Fruit fly (Drosophila melanogaster) Kc167 (cell line): ENCODE results near the gene Cpsf6.

ENCODE experiments used
- Myc ChIP-seq: fragments of >200 bp; optimal IDR thresholded peaks from 2 replicates; lab custom pipeline; 2017; ENCODE audit warnings: missing external identifiers
- psq ChIP-seq: fragments of >200 bp; optimal IDR thresholded peaks from 2 replicates; lab custom pipeline; 2017; ENCODE audit warnings: missing external identifiers

- TF ChIP-seq psq (lab: Kevin White, UChicago) = no peak
- no peak for TF ChIP-seq Myc (lab: Kevin White, UChicago)
Measured at dm6 chr3L:8356196-8356595, 40.9 kb upstream of the Cpsf6 start, which contains the start of gene Culd.
